Worm (Caenorhabditis elegans) whole organism, L2 larva: ENCODE results near the gene C24D10.2.

Experiments used
- C34F6.9 ChIP-seq: fragments of 150-350 bp; optimal IDR thresholded peaks from 2 replicates; lab custom pipeline; 2014; ENCODE audit warnings: missing biosample characterization, missing genetic modification characterization
- F13H6.1 ChIP-seq: sonication (generic microtip); optimal IDR thresholded peaks from 2 replicates; lab custom pipeline; 2016; ENCODE audit warnings: missing genetic modification characterization, missing compliant biosample characterization
- Y55F3AM.14 ChIP-seq: fragments of 200-800 bp; sonication (Bioruptor generic); optimal IDR thresholded peaks from 2 replicates; lab custom pipeline; 2018; ENCODE audit warnings: mild to moderate bottlenecking, missing genetic modification characterization, missing compliant biosample characterization
- ZK546.5 ChIP-seq: sonication (generic microtip); optimal IDR thresholded peaks from 2 replicates; lab custom pipeline; 2017; ENCODE audit warnings: missing biosample characterization, missing genetic modification characterization
- alr-1 ChIP-seq: fragments of 150-350 bp; optimal IDR thresholded peaks from 2 replicates; lab custom pipeline; 2014; ENCODE audit warnings: missing biosample characterization, missing genetic modification characterization
- aly-2 ChIP-seq: fragments of 150-350 bp; optimal IDR thresholded peaks from 2 replicates; lab custom pipeline; 2014; ENCODE audit warnings: missing biosample characterization, missing genetic modification characterization
- ama-1 ChIP-seq: fragments of 150-350 bp; optimal IDR thresholded peaks from 2 replicates; lab custom pipeline; 2018; ENCODE audit warnings: inconsistent platforms
- blmp-1 ChIP-seq: sonication (generic microtip); optimal IDR thresholded peaks from 2 replicates; lab custom pipeline; 2017; ENCODE audit warnings: missing genetic modification characterization, mild to moderate bottlenecking, missing compliant biosample characterization, antibody characterized with exemption, moderate library complexity; ENCODE audit not compliant: insufficient read depth
- ceh-16 ChIP-seq: fragments of 150-350 bp; optimal IDR thresholded peaks from 2 replicates; lab custom pipeline; 2014; ENCODE audit warnings: missing biosample characterization, missing genetic modification characterization
- ceh-82 ChIP-seq: fragments of 150-350 bp; optimal IDR thresholded peaks from 2 replicates; lab custom pipeline; 2014; ENCODE audit warnings: missing biosample characterization, missing genetic modification characterization
- crh-2 ChIP-seq: sonication (generic microtip); optimal IDR thresholded peaks from 2 replicates; lab custom pipeline; 2017; ENCODE audit warnings: missing biosample characterization, missing genetic modification characterization
- dmd-4 ChIP-seq: sonication (generic microtip); optimal IDR thresholded peaks from 2 replicates; lab custom pipeline; 2017; ENCODE audit warnings: missing biosample characterization, missing genetic modification characterization
- egl-27 ChIP-seq: sonication (generic microtip); optimal IDR thresholded peaks from 3 replicates; lab custom pipeline; 2017; ENCODE audit warnings: missing biosample characterization, missing genetic modification reagents, missing genetic modification characterization
- elt-1 ChIP-seq: fragments of 150-350 bp; optimal IDR thresholded peaks from 2 replicates; lab custom pipeline; 2014; ENCODE audit warnings: missing biosample characterization, missing genetic modification characterization
- elt-3 ChIP-seq: sonication (generic microtip); optimal IDR thresholded peaks from 2 replicates; lab custom pipeline; 2017; ENCODE audit warnings: missing biosample characterization, missing genetic modification characterization
- fos-1 ChIP-seq: fragments of 150-350 bp; optimal IDR thresholded peaks from 2 replicates; lab custom pipeline; 2014; ENCODE audit warnings: missing biosample characterization, missing genetic modification characterization
- gmeb-1 ChIP-seq: fragments of 150-350 bp; optimal IDR thresholded peaks from 2 replicates; lab custom pipeline; 2014; ENCODE audit warnings: missing biosample characterization, missing genetic modification characterization
- lin-11 ChIP-seq: fragments of 150-350 bp; sonication (generic microtip); optimal IDR thresholded peaks from 2 replicates; lab custom pipeline; 2014; ENCODE audit warnings: missing biosample characterization, missing genetic modification characterization, inconsistent platforms, mixed read lengths
- lin-39 ChIP-seq: fragments of 150-350 bp; optimal IDR thresholded peaks from 2 replicates; lab custom pipeline; 2014; ENCODE audit warnings: missing biosample characterization, missing genetic modification reagents, missing genetic modification characterization
- lsy-2 ChIP-seq, 2 experiments: fragments of 150-350 bp in 1 of 2; sonication (generic microtip) in 1 of 2; optimal IDR thresholded peaks; 2 replicates each; lab custom pipeline; 2014 to 2017; ENCODE audit warnings: missing biosample characterization in 2 of 2, missing genetic modification characterization in 2 of 2
- mab-5 ChIP-seq: fragments of 150-350 bp; optimal IDR thresholded peaks from 2 replicates; lab custom pipeline; 2014; ENCODE audit warnings: missing biosample characterization, missing genetic modification characterization
- mbf-1 ChIP-seq: sonication (generic microtip); optimal IDR thresholded peaks from 2 replicates; lab custom pipeline; 2017; ENCODE audit warnings: missing biosample characterization, missing genetic modification characterization
- mdl-1 ChIP-seq, 2 experiments: fragments of 150-350 bp in 1 of 2; sonication (generic microtip) in 1 of 2; optimal IDR thresholded peaks; 2 replicates each; lab custom pipeline; 2017; ENCODE audit warnings: missing biosample characterization in 2 of 2, missing genetic modification characterization in 2 of 2
- nhr-10 ChIP-seq: sonication (generic microtip); optimal IDR thresholded peaks from 2 replicates; lab custom pipeline; 2017; ENCODE audit warnings: missing biosample characterization, missing genetic modification characterization
- nhr-11 ChIP-seq: fragments of 150-350 bp; optimal IDR thresholded peaks from 2 replicates; lab custom pipeline; 2014; ENCODE audit warnings: missing biosample characterization, missing genetic modification characterization
- nhr-12 ChIP-seq: fragments of 150-350 bp; optimal IDR thresholded peaks from 2 replicates; lab custom pipeline; 2014; ENCODE audit warnings: missing biosample characterization, missing genetic modification characterization
- nhr-129 ChIP-seq: fragments of 150-350 bp; optimal IDR thresholded peaks from 2 replicates; lab custom pipeline; 2014; ENCODE audit warnings: missing biosample characterization, missing genetic modification characterization
- nhr-21 ChIP-seq: fragments of 150-350 bp; optimal IDR thresholded peaks from 2 replicates; lab custom pipeline; 2014; ENCODE audit warnings: missing biosample characterization, missing genetic modification characterization
- nhr-23 ChIP-seq: fragments of 150-350 bp; optimal IDR thresholded peaks from 2 replicates; lab custom pipeline; 2014; ENCODE audit warnings: missing biosample characterization, missing genetic modification reagents, missing genetic modification characterization
- nhr-25 ChIP-seq: fragments of 150-350 bp; sonication (generic microtip); optimal IDR thresholded peaks from 3 replicates; lab custom pipeline; 2014; ENCODE audit warnings: missing biosample characterization, missing genetic modification characterization
- nhr-77 ChIP-seq: fragments of 150-350 bp; optimal IDR thresholded peaks from 2 replicates; lab custom pipeline; 2014; ENCODE audit warnings: missing biosample characterization, missing genetic modification characterization
- peb-1 ChIP-seq: fragments of 150-350 bp; optimal IDR thresholded peaks from 2 replicates; lab custom pipeline; 2014; ENCODE audit warnings: missing biosample characterization, missing genetic modification characterization
- sem-4 ChIP-seq: fragments of 150-350 bp; optimal IDR thresholded peaks from 2 replicates; lab custom pipeline; 2014; ENCODE audit warnings: missing biosample characterization, missing genetic modification reagents, missing genetic modification characterization
- skn-1 ChIP-seq: sonication (generic microtip); optimal IDR thresholded peaks from 2 replicates; lab custom pipeline; 2017; ENCODE audit warnings: missing biosample characterization, missing genetic modification characterization
- sma-3 ChIP-seq: sonication (generic microtip); optimal IDR thresholded peaks from 2 replicates; lab custom pipeline; 2016; ENCODE audit warnings: missing genetic modification reagents, missing genetic modification characterization, missing compliant biosample characterization
- sma-9 ChIP-seq, 2 experiments: fragments of 150-350 bp in 1 of 2; sonication (generic microtip) in 1 of 2; optimal IDR thresholded peaks; 2 replicates each; lab custom pipeline; 2014 to 2016; ENCODE audit warnings: missing genetic modification characterization in 2 of 2, mild to moderate bottlenecking in 1 of 2, missing biosample characterization in 1 of 2, missing compliant biosample characterization in 1 of 2, missing genetic modification reagents in 1 of 2, moderate library complexity in 1 of 2
- snpc-4 ChIP-seq: fragments of 150-350 bp; optimal IDR thresholded peaks from 2 replicates; lab custom pipeline; 2014; ENCODE audit warnings: missing biosample characterization, missing genetic modification characterization
- unc-39 ChIP-seq: fragments of 150-350 bp; optimal IDR thresholded peaks from 2 replicates; lab custom pipeline; 2014; ENCODE audit warnings: missing biosample characterization, missing genetic modification characterization
- unc-55 ChIP-seq: fragments of 150-350 bp; sonication (generic microtip); optimal IDR thresholded peaks from 3 replicates; lab custom pipeline; 2014; ENCODE audit warnings: missing biosample characterization, missing genetic modification reagents, missing genetic modification characterization
- unc-62 ChIP-seq: fragments of 150-350 bp; optimal IDR thresholded peaks from 2 replicates; lab custom pipeline; 2014; ENCODE audit warnings: missing biosample characterization, missing genetic modification reagents, missing genetic modification characterization
- zag-1 ChIP-seq: fragments of 150-350 bp; optimal IDR thresholded peaks from 2 replicates; lab custom pipeline; 2014; ENCODE audit warnings: missing biosample characterization, missing genetic modification characterization
- ztf-1 ChIP-seq: fragments of 200-800 bp; sonication (Bioruptor generic); conservative IDR thresholded peaks from 2 replicates; pipeline ENCODE4 v1.3.6; 2022; ENCODE audit warnings: missing genetic modification characterization, missing compliant biosample characterization
- ztf-11 ChIP-seq: sonication (generic microtip); optimal IDR thresholded peaks from 2 replicates; lab custom pipeline; 2017; ENCODE audit warnings: missing biosample characterization, missing genetic modification characterization

Gene C24D10.2

ce11 chrIV:5169335-5169734 lies 6.2 kb downstream of the C24D10.2 start:
- no peak for TF ChIP-seq ceh-82 (tag; lab: Kevin White, UChicago)
- TF ChIP-seq sma-9 (GFP tag; optimal IDR thresholded peaks at IDR 0.05; lab: Kevin White, UChicago), result peak; percentile 41
- TF ChIP-seq sma-9 (tag; optimal IDR thresholded peaks at IDR 0.05; lab: Kevin White, UChicago), result no peak
- peak; percentile 48 for TF ChIP-seq C34F6.9 (tag; lab: Kevin White, UChicago)
- TF ChIP-seq F13H6.1, result peak; percentile 68
- TF ChIP-seq nhr-129, result peak; percentile 68

- no peak for TF ChIP-seq sma-3
- no peak for TF ChIP-seq aly-2 (tag; lab: Kevin White, UChicago)
- peak; percentile 9 for TF ChIP-seq F13H6.1
- TF ChIP-seq nhr-129, result peak; percentile 3
- TF ChIP-seq sma-9 (GFP tag; optimal IDR thresholded peaks at IDR 0.05; lab: Kevin White, UChicago), result no peak
- TF ChIP-seq sma-9 (tag; optimal IDR thresholded peaks at IDR 0.05; lab: Kevin White, UChicago), result no peak
- no peak for TF ChIP-seq ama-1 (lab: Kevin White, UChicago)
- TF ChIP-seq dmd-4 (tag; lab: Kevin White, UChicago), result no peak
- TF ChIP-seq nhr-77, result no peak
- no peak for TF ChIP-seq unc-55
- TF ChIP-seq nhr-12 (tag; lab: Kevin White, UChicago), result no peak
These were observed 8.9 kb downstream of the C24D10.2 start for ce11 chrIV:5171994-5172528.

- TF ChIP-seq nhr-11 (tag; lab: Kevin White, UChicago), result no peak
- TF ChIP-seq nhr-25, result no peak
- TF ChIP-seq aly-2 (tag; lab: Kevin White, UChicago), result no peak
- no peak for TF ChIP-seq sma-9 (GFP tag; optimal IDR thresholded peaks at IDR 0.05; lab: Kevin White, UChicago)
- TF ChIP-seq sma-9 (tag; optimal IDR thresholded peaks at IDR 0.05; lab: Kevin White, UChicago), result no peak
- no peak for TF ChIP-seq egl-27 (tag; lab: Kevin White, UChicago)
- no peak for TF ChIP-seq lin-39
- no peak for TF ChIP-seq unc-55
- TF ChIP-seq gmeb-1 (tag; lab: Kevin White, UChicago), result no peak
- no peak for TF ChIP-seq nhr-23 (tag; lab: Kevin White, UChicago)
- no peak for TF ChIP-seq unc-39 (tag; lab: Kevin White, UChicago)
- TF ChIP-seq ceh-16 (tag; lab: Kevin White, UChicago), result no peak
- no peak for TF ChIP-seq ztf-1 (GFP tag; lab: Robert Waterston, UW)
- no peak for TF ChIP-seq C34F6.9 (tag; lab: Kevin White, UChicago)
- TF ChIP-seq Y55F3AM.14, result no peak
- no peak for TF ChIP-seq ztf-11 (tag; lab: Kevin White, UChicago)
- TF ChIP-seq blmp-1 (tag; lab: Kevin White, UChicago), result no peak
- TF ChIP-seq nhr-21 (tag; lab: Kevin White, UChicago), result no peak
- TF ChIP-seq alr-1, result no peak
These were observed 9.9 kb downstream of the C24D10.2 start, which contains the start of gene lam-1 for ce11 chrIV:5173032-5173431. Gene lam-1, plus strand, starts transcription at chrIV:5173332.

- peak; percentile 95 for TF ChIP-seq crh-2 (tag; lab: Kevin White, UChicago)
- no peak for TF ChIP-seq ztf-11 (tag; lab: Kevin White, UChicago)
- peak; percentile 92 to 96 for TF ChIP-seq lsy-2 (tag; optimal IDR thresholded peaks at IDR 0.05; lab: Kevin White, UChicago)
- peak; percentile 94 for TF ChIP-seq sem-4 (tag; lab: Kevin White, UChicago)
- peak; percentile 82 for TF ChIP-seq ceh-16 (tag; lab: Kevin White, UChicago)
- TF ChIP-seq snpc-4 (tag; lab: Kevin White, UChicago), result peak; percentile 86
- peak; percentile 97 for TF ChIP-seq sma-3
- TF ChIP-seq lin-39, result no peak
- peak; percentile 60 for TF ChIP-seq ZK546.5 (tag; lab: Kevin White, UChicago)
- TF ChIP-seq unc-55, result peak; percentile 90
- TF ChIP-seq ztf-1 (GFP tag; lab: Robert Waterston, UW), result no peak
- no peak for TF ChIP-seq nhr-11 (tag; lab: Kevin White, UChicago)
- TF ChIP-seq mab-5 (tag; lab: Kevin White, UChicago), result peak; percentile 88
- TF ChIP-seq elt-3 (tag; lab: Kevin White, UChicago), result no peak
- peak; percentile 3 to 15 for TF ChIP-seq mdl-1 (tag; optimal IDR thresholded peaks at IDR 0.05; lab: Kevin White, UChicago)
- TF ChIP-seq blmp-1 (tag; lab: Kevin White, UChicago), result peak; percentile 100
- peak; percentile 96 for TF ChIP-seq nhr-25
- peak; percentile 92 for TF ChIP-seq nhr-129
- peak; percentile 99 for TF ChIP-seq gmeb-1 (tag; lab: Kevin White, UChicago)
- TF ChIP-seq nhr-12 (tag; lab: Kevin White, UChicago), result peak; percentile 51
- TF ChIP-seq aly-2 (tag; lab: Kevin White, UChicago), result no peak
- no peak for TF ChIP-seq unc-62 (GFP tag; lab: Kevin White, UChicago)
- TF ChIP-seq lin-11 (tag; lab: Kevin White, UChicago), result peak; percentile 95
- peak; percentile 59 for TF ChIP-seq skn-1 (tag; lab: Kevin White, UChicago)
- TF ChIP-seq nhr-23 (tag; lab: Kevin White, UChicago), result no peak
- peak; percentile 95 for TF ChIP-seq nhr-21 (tag; lab: Kevin White, UChicago)
- TF ChIP-seq F13H6.1, result peak; percentile 93
- TF ChIP-seq fos-1 (tag; lab: Kevin White, UChicago), result peak; percentile 82
- TF ChIP-seq nhr-10 (tag; lab: Kevin White, UChicago), result peak; percentile 57
- peak; percentile 63 for TF ChIP-seq ceh-82 (tag; lab: Kevin White, UChicago)
- no peak for TF ChIP-seq alr-1
- TF ChIP-seq elt-1 (tag; lab: Kevin White, UChicago), result no peak
- TF ChIP-seq C34F6.9 (tag; lab: Kevin White, UChicago), result peak; percentile 94
- TF ChIP-seq mbf-1 (tag; lab: Kevin White, UChicago), result no peak
- TF ChIP-seq peb-1 (tag; lab: Kevin White, UChicago), result no peak
- no peak for TF ChIP-seq ama-1 (lab: Kevin White, UChicago)
- TF ChIP-seq Y55F3AM.14, result peak; percentile 72
- peak; percentile 40 for TF ChIP-seq zag-1
These were observed 20.6 kb downstream of the C24D10.2 start, which contains the start of gene W03F8.4 for ce11 chrIV:5183755-5184166. Gene W03F8.4, plus strand, starts transcription at chrIV:5184123.
